Fruit fly (Drosophila melanogaster): ENCODE results near the gene rux.
A peak's percentile ranks its signal among the peaks of the same experiment; 100 is the strongest.

rux gene

dm6 chrX:6059135-6059824, 21.7 kb upstream of the rux start (continued):
- no peak for TF ChIP-seq pfk (GFP tag; optimal IDR thresholded peaks at IDR 0.05)
- TF ChIP-seq cg (GFP tag; optimal IDR thresholded peaks at IDR 0.05), result no peak
- TF ChIP-seq CG17612 (GFP tag; IDR thresholded peaks at IDR 0.05), result no peak
- TF ChIP-seq tio (GFP tag; optimal IDR thresholded peaks at IDR 0.05), result no peak
- peak; percentile 59; the same call in 2 of the 3 replicates for TF ChIP-seq H15 (GFP tag; IDR thresholded peaks at IDR 0.05)
- no peak for TF ChIP-seq CG1647 (GFP tag; optimal IDR thresholded peaks at IDR 0.05)
- no peak for TF ChIP-seq CG17186 (GFP tag; optimal IDR thresholded peaks at IDR 0.05)
- TF ChIP-seq eyg (GFP tag; optimal IDR thresholded peaks at IDR 0.05), result no peak
- peak; percentile 36 for TF ChIP-seq CG10979 (tag; optimal IDR thresholded peaks at IDR 0.05)
- peak; percentile 18 for TF ChIP-seq CG12391 (tag; optimal IDR thresholded peaks at IDR 0.05)
- TF ChIP-seq Poxn (GFP tag; IDR thresholded peaks at IDR 0.05), result no peak
- no peak for TF ChIP-seq CG4328 (GFP tag; optimal IDR thresholded peaks at IDR 0.05)
- TF ChIP-seq CG2678 (tag; optimal IDR thresholded peaks at IDR 0.05), result peak; percentile 32
- TF ChIP-seq CG12236 (GFP tag; optimal IDR thresholded peaks at IDR 0.05), result no peak
- no peak for TF ChIP-seq lilli (GFP tag; optimal IDR thresholded peaks at IDR 0.05)
- TF ChIP-seq Atf6 (GFP tag; IDR thresholded peaks at IDR 0.05), result no peak
- no peak for TF ChIP-seq Spps (tag; optimal IDR thresholded peaks at IDR 0.05)
- no peak for TF ChIP-seq CG18599 (GFP tag; optimal IDR thresholded peaks at IDR 0.05)
- peak; percentile 34 for TF ChIP-seq az2 (GFP tag; optimal IDR thresholded peaks at IDR 0.05)
- TF ChIP-seq Pdp1 (GFP tag; optimal IDR thresholded peaks at IDR 0.05), result peak in 1 of 2 experiments; percentile 6
- TF ChIP-seq nmo (GFP tag; optimal IDR thresholded peaks at IDR 0.05), result peak; percentile 14
- TF ChIP-seq Atf-2 (GFP tag; optimal IDR thresholded peaks at IDR 0.05), result no peak
- no peak for TF ChIP-seq pita (GFP tag; optimal IDR thresholded peaks at IDR 0.05)
- TF ChIP-seq Side (GFP tag; optimal IDR thresholded peaks at IDR 0.05), result no peak
- TF ChIP-seq HLHmδ (GFP tag; optimal IDR thresholded peaks at IDR 0.05), result no peak
- no peak for TF ChIP-seq CG32532 (GFP tag; IDR thresholded peaks at IDR 0.05)
- TF ChIP-seq CG17829 (tag; optimal IDR thresholded peaks at IDR 0.05), result no peak
- no peak for TF ChIP-seq Mad (GFP tag; optimal IDR thresholded peaks at IDR 0.05)
- peak; percentile 43 for TF ChIP-seq Ets65A (GFP tag)
- no peak for TF ChIP-seq CG2875 (GFP tag; optimal IDR thresholded peaks at IDR 0.05)
- TF ChIP-seq PHDP (tag; optimal IDR thresholded peaks at IDR 0.05), result no peak
- TF ChIP-seq bowl (GFP tag; IDR thresholded peaks at IDR 0.05), result no peak
- TF ChIP-seq B-H1 (GFP tag; IDR thresholded peaks at IDR 0.05), result peak; percentile 16; the same call in 1 of the 3 replicates
- TF ChIP-seq psq (GFP tag; optimal IDR thresholded peaks at IDR 0.05), result no peak
- no peak for TF ChIP-seq CG15011 (GFP tag; optimal IDR thresholded peaks at IDR 0.05)
- TF ChIP-seq unpg (GFP tag; optimal IDR thresholded peaks at IDR 0.05), result peak; percentile 1
- TF ChIP-seq Oli (tag; optimal IDR thresholded peaks at IDR 0.05), result peak; percentile 34
- TF ChIP-seq luna (GFP tag; optimal IDR thresholded peaks at IDR 0.05), result no peak
- 0 out of 2 replicates have a peak, but pooled peaks have one; percentile 26 for TF ChIP-seq sens-2 (GFP tag; IDR thresholded peaks at IDR 0.05)
- peak; percentile 65; the same call in 1 of the 2 replicates for TF ChIP-seq Drgx (GFP tag; IDR thresholded peaks at IDR 0.05)
- TF ChIP-seq dmrt11E (tag; optimal IDR thresholded peaks at IDR 0.05), result no peak
- no peak for TF ChIP-seq Fer2 (tag; optimal IDR thresholded peaks at IDR 0.05)
- TF ChIP-seq CG12071 (GFP tag; optimal IDR thresholded peaks at IDR 0.05), result no peak
- peak; percentile 16 for TF ChIP-seq Antp (GFP tag; optimal IDR thresholded peaks at IDR 0.05)
- TF ChIP-seq CG4617 (GFP tag; optimal IDR thresholded peaks at IDR 0.05; ENCODE audit: borderline replicate concordance), result no peak
- TF ChIP-seq CG1602 (GFP tag; optimal IDR thresholded peaks at IDR 0.05), result peak; percentile 18
- TF ChIP-seq z (GFP tag; IDR thresholded peaks at IDR 0.05), result no peak
- 0 out of 3 replicates have a peak, but pooled peaks have one; percentile 33 for TF ChIP-seq CG11695 (GFP tag; IDR thresholded peaks at IDR 0.05)
- no peak for TF ChIP-seq CG16813 (GFP tag; IDR thresholded peaks at IDR 0.05; ENCODE audit: partially characterized antibody)
- TF ChIP-seq shn (GFP tag; optimal IDR thresholded peaks at IDR 0.05), result no peak

Data from whole organism, embryonic.